Worm (Caenorhabditis elegans) whole organism, early embryonic: ENCODE measurements around the gene nkb-2.

Experiments used
- ama-1 ChIP-seq: fragments of 150-350 bp; optimal IDR thresholded peaks from 2 replicates; lab custom pipeline; 2014
- flt-1 ChIP-seq: fragments of 200-800 bp; sonication (Bioruptor generic); IDR thresholded peaks from 2 replicates; pipeline ENCODE4 v1.3.6; 2022; ENCODE audit warnings: missing genetic modification characterization, missing compliant biosample characterization
- hmg-4 ChIP-seq: fragments of 200-800 bp; sonication (Bioruptor generic); optimal IDR thresholded peaks from 2 replicates; lab custom pipeline; 2018; ENCODE audit warnings: mild to moderate bottlenecking, missing genetic modification characterization, missing compliant biosample characterization
- pes-1 ChIP-seq: fragments of 200-800 bp; sonication (Bioruptor generic); IDR thresholded peaks from 2 replicates; pipeline ENCODE4 v1.3.6; 2022; ENCODE audit warnings: missing genetic modification reagents, missing genetic modification characterization, missing compliant biosample characterization

ce11 chrIV:10554947-10555346, 35.8 kb upstream of the nkb-2 start, which contains the start of gene zim-2:
- TF ChIP-seq flt-1 (GFP tag; lab: Robert Waterston, UW) (no peak), ama-1 (lab: Kevin White, UChicago) (no peak), pes-1 (GFP tag; lab: Robert Waterston, UW) (no peak), hmg-4 (GFP tag; lab: Kevin White, UChicago) (no peak)
